Fruit fly (Drosophila melanogaster): ENCODE data around the gene CG10628.

- no peak for TF ChIP-seq spab (GFP tag; optimal IDR thresholded peaks at IDR 0.05)
- no peak for TF ChIP-seq Sox102F (GFP tag; optimal IDR thresholded peaks at IDR 0.05)
- no peak for TF ChIP-seq CG3032 (tag; optimal IDR thresholded peaks at IDR 0.05)
- no peak for TF ChIP-seq CG34406 (GFP tag; optimal IDR thresholded peaks at IDR 0.05)
- no peak for TF ChIP-seq Hr39 (GFP tag; optimal IDR thresholded peaks at IDR 0.05)
- TF ChIP-seq CG15336 (GFP tag; IDR thresholded peaks at IDR 0.05): no peak
- no peak for TF ChIP-seq Eip75B (GFP tag; optimal IDR thresholded peaks at IDR 0.05)
- TF ChIP-seq CG16779 (tag; optimal IDR thresholded peaks at IDR 0.05): no peak
- TF ChIP-seq CG11762 (GFP tag; optimal IDR thresholded peaks at IDR 0.05; ENCODE audit: insufficient read depth): no peak
- TF ChIP-seq OdsH (GFP tag; optimal IDR thresholded peaks at IDR 0.05): no peak
- TF ChIP-seq acj6 (GFP tag; optimal IDR thresholded peaks at IDR 0.05): no peak
Observed at dm6 chr2L:19768967-19769366, 10.6 kb upstream of the CG10628 start, which contains the start of gene bsh.

Measured in whole organism, prepupa.